Worm (Caenorhabditis elegans): Measurements from ENCODE around the gene T04A8.13.

Gene T04A8.13

ce11 chrIII:4721750-4722149 is 15.0 kb downstream of the T04A8.13 start, which contains the start of gene acy-1:
acy-1 (plus strand) TSS chrIII:4722095.
- TF ChIP-seq ztf-16 (tag; optimal IDR thresholded peaks at IDR 0.05): no peak
- TF ChIP-seq ceh-6 (GFP tag; optimal IDR thresholded peaks at IDR 0.05): no peak
- no peak for TF ChIP-seq sox-2 (GFP tag; IDR thresholded peaks at IDR 0.05)
- peak; percentile 40 for TF ChIP-seq sdc-2 (tag; optimal IDR thresholded peaks at IDR 0.05)
- TF ChIP-seq ceh-24 (tag; optimal IDR thresholded peaks at IDR 0.05): no peak
- TF ChIP-seq tbx-2 (tag; optimal IDR thresholded peaks at IDR 0.05): peak; percentile 79
- TF ChIP-seq npax-4 (tag; optimal IDR thresholded peaks at IDR 0.05): no peak
- peak; percentile 65 for TF ChIP-seq C08G9.2 (tag; optimal IDR thresholded peaks at IDR 0.05)
- TF ChIP-seq ahr-1 (tag; optimal IDR thresholded peaks at IDR 0.05): no peak
- no peak for TF ChIP-seq ref-2 (tag; optimal IDR thresholded peaks at IDR 0.05)
- TF ChIP-seq ceh-45 (GFP tag; IDR thresholded peaks at IDR 0.05): no peak
- peak; percentile 67 for TF ChIP-seq rnt-1 (tag; optimal IDR thresholded peaks at IDR 0.05)
- TF ChIP-seq ets-4 (tag; optimal IDR thresholded peaks at IDR 0.05): peak; percentile 50
- TF ChIP-seq fkh-10 (GFP tag; optimal IDR thresholded peaks at IDR 0.05): no peak
- no peak for TF ChIP-seq lin-11 (tag; optimal IDR thresholded peaks at IDR 0.05)
- no peak for TF ChIP-seq tbx-7 (tag; optimal IDR thresholded peaks at IDR 0.05)
- TF ChIP-seq zip-5 (tag; optimal IDR thresholded peaks at IDR 0.05): no peak
- TF ChIP-seq eyg-1 (tag; optimal IDR thresholded peaks at IDR 0.05): peak; percentile 0
- no peak for TF ChIP-seq lim-6 (tag; optimal IDR thresholded peaks at IDR 0.05)
- no peak for TF ChIP-seq pat-9 (tag; optimal IDR thresholded peaks at IDR 0.05)
- peak; percentile 90 for TF ChIP-seq unc-55 (GFP tag; optimal IDR thresholded peaks at IDR 0.05)
- peak; percentile 79 for TF ChIP-seq ceh-34 (tag; optimal IDR thresholded peaks at IDR 0.05)
- no peak for TF ChIP-seq gmeb-2 (tag; optimal IDR thresholded peaks at IDR 0.05)
- TF ChIP-seq ceh-30 (tag; optimal IDR thresholded peaks at IDR 0.05): no peak
- TF ChIP-seq ama-1 (optimal IDR thresholded peaks at IDR 0.05): no peak
- no peak for TF ChIP-seq K02D7.2 (tag; optimal IDR thresholded peaks at IDR 0.05)
- no peak for TF ChIP-seq pha-2 (tag; optimal IDR thresholded peaks at IDR 0.05)
- peak; percentile 61 for TF ChIP-seq dve-1 (tag; optimal IDR thresholded peaks at IDR 0.05)
- TF ChIP-seq elt-2 (tag; optimal IDR thresholded peaks at IDR 0.05): no peak
- no peak for TF ChIP-seq fkh-6 (tag; optimal IDR thresholded peaks at IDR 0.05)
- peak; percentile 57; the same call in 1 of the 2 replicates for TF ChIP-seq unc-3 (GFP tag; conservative IDR thresholded peaks at IDR 0.05)
- peak; percentile 91 for TF ChIP-seq unc-3 (tag; optimal IDR thresholded peaks at IDR 0.05)
- no peak for TF ChIP-seq K09A11.1 (tag; optimal IDR thresholded peaks at IDR 0.05; ENCODE audit: insufficient read depth)
- no peak for TF ChIP-seq nhr-11 (tag; optimal IDR thresholded peaks at IDR 0.05)
- no peak for TF ChIP-seq fax-1 (tag; optimal IDR thresholded peaks at IDR 0.05)
- TF ChIP-seq unc-42 (tag; optimal IDR thresholded peaks at IDR 0.05): peak; percentile 80
- no peak for TF ChIP-seq pqm-1 (tag; optimal IDR thresholded peaks at IDR 0.05)
- TF ChIP-seq odd-2 (tag; optimal IDR thresholded peaks at IDR 0.05): no peak
- peak; percentile 2 for TF ChIP-seq ceh-19 (GFP tag; optimal IDR thresholded peaks at IDR 0.05)
- peak; percentile 84 for TF ChIP-seq ceh-31 (tag; optimal IDR thresholded peaks at IDR 0.05)
- TF ChIP-seq pros-1 (tag; optimal IDR thresholded peaks at IDR 0.05): no peak
- TF ChIP-seq mec-3 (tag; optimal IDR thresholded peaks at IDR 0.05; ENCODE audit: borderline replicate concordance): no peak
- TF ChIP-seq ceh-18 (tag; optimal IDR thresholded peaks at IDR 0.05): peak; percentile 89
- no peak for TF ChIP-seq F13H6.1 (tag; optimal IDR thresholded peaks at IDR 0.05)
- TF ChIP-seq che-1 (tag; optimal IDR thresholded peaks at IDR 0.05): no peak
- TF ChIP-seq nhr-232 (tag; optimal IDR thresholded peaks at IDR 0.05): no peak
- no peak for TF ChIP-seq ttx-3 (tag; optimal IDR thresholded peaks at IDR 0.05)
- TF ChIP-seq hlh-8 (tag; optimal IDR thresholded peaks at IDR 0.05): peak; percentile 18
- no peak for TF ChIP-seq ceh-48 (tag; optimal IDR thresholded peaks at IDR 0.05)
- TF ChIP-seq T23F11.4 (GFP tag; optimal IDR thresholded peaks at IDR 0.05): no peak
- peak; percentile 38 for TF ChIP-seq hlh-30 (tag; optimal IDR thresholded peaks at IDR 0.05; ENCODE audit: insufficient read depth)
- TF ChIP-seq dmd-4 (tag; optimal IDR thresholded peaks at IDR 0.05; ENCODE audit: borderline replicate concordance): no peak
- TF ChIP-seq madf-2 (tag; optimal IDR thresholded peaks at IDR 0.05): no peak
- no peak for TF ChIP-seq ceh-22 (tag; optimal IDR thresholded peaks at IDR 0.05)
- TF ChIP-seq pax-1 (tag; optimal IDR thresholded peaks at IDR 0.05): no peak

Data from whole organism, late embryonic.